Fruit fly (Drosophila melanogaster): ENCODE data around the gene CG31200.

Gene CG31200

DNA sequence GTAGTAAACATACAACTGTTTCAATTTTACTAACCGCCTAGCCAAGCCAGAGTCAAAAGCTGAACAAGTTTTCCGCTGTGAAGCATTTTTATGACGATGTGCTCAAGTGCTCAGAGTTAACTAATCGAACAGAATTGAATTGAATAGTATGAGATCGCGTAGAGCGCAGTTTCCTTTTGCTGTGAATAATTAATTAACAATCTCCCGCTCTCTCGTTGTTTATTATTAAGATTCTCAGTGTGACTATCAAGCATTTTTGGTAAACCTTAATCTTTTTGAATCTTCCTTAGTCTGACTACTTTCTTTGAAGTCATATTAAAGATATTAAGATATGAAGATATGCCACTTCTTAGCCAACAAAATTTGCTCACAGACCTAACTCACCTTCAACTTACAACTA lies at the start of gene CG31200:
Gene CG31200 (minus strand): TSS at position 101 of the 400 bp plus-strand sequence.
- TF ChIP-seq CG8478 (optimal IDR thresholded peaks at IDR 0.05) (no peak), EcR (GFP tag; optimal IDR thresholded peaks at IDR 0.05) (no peak), psq (optimal IDR thresholded peaks at IDR 0.05) (no peak), usp (GFP tag; optimal IDR thresholded peaks at IDR 0.05) (no peak), Dll (optimal IDR thresholded peaks at IDR 0.05) (no peak), pan (optimal IDR thresholded peaks at IDR 0.05) (no peak)

DNA sequence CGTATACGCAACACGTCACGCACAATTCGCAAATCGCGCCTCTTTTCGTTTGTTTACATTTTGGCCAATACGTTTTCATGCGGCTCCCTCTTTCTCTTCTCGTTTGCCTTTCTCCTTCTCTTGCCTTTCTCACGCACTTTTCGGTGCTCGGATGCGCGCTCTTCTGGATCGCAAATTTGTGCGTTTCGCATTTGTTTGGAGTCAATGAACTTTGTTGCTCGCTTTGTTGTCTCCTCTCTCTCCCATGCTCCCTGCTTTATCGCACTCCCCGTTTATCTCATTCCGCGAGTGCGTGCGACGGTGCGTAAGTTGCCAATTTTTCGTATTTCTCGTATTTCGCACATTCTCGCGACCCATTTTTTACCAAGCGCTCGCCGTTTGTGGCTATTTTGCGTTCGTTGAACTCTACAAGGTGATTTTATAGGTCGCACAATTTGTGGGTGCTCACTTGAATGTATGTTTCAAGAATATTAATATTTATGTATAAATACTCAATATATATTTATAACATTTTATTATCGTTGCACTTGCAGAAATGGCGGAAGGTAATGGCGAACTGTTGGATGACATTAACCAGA lies 46.2 kb upstream of the CG31200 start:
- TF ChIP-seq psq (optimal IDR thresholded peaks at IDR 0.05), result no peak
- peak; percentile 67 to 85 for TF ChIP-seq EcR (GFP tag; optimal IDR thresholded peaks at IDR 0.05)

DNA sequence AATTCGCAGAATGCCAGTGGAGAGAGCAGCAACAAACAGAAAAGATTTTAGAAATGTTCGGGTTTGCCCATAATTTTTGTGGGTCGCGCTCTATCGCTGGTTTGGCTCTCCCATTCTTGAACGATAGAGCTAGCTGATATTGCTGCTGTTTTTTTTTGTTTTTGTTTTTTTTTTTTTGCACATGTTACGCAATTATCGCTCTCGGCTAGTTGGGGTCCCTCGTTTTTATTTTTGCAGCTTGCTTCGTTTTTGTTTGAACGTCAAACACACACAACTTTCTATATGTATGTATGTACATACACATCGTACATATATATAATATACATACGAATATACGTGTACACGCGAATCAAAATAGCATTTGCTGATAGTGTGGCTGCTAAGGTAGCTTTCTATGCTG lies 45.3 kb upstream of the CG31200 start:
- TF ChIP-seq usp (GFP tag; optimal IDR thresholded peaks at IDR 0.05) (no peak), EcR (GFP tag; optimal IDR thresholded peaks at IDR 0.05) (no peak), Dll (optimal IDR thresholded peaks at IDR 0.05) (no peak), psq (optimal IDR thresholded peaks at IDR 0.05) (no peak), CG8478 (optimal IDR thresholded peaks at IDR 0.05) (no peak), pan (optimal IDR thresholded peaks at IDR 0.05) (no peak)

DNA sequence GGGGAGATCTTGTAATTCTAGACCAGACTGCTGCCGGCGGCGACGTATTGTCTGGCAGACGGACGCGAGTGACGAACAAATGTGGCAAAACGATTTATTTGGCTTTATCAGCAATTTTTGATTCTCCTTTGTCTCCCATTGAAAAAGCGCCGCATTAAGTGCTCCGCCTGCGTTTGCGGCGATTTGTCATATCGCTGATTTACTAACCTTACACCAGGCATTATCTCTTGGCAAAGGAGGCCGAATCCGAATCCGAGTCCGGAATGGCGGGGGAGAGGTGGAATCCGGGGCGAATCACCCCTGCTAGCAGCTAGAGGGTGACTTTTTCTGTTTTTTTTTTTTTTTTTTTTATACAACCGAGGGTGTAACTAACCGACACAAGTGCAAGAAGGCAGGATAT lies 43.4 kb upstream of the CG31200 start:
- TF ChIP-seq EcR (GFP tag; optimal IDR thresholded peaks at IDR 0.05) (no peak), Dll (optimal IDR thresholded peaks at IDR 0.05) (no peak), CG8478 (optimal IDR thresholded peaks at IDR 0.05) (no peak), psq (optimal IDR thresholded peaks at IDR 0.05) (no peak)

DNA sequence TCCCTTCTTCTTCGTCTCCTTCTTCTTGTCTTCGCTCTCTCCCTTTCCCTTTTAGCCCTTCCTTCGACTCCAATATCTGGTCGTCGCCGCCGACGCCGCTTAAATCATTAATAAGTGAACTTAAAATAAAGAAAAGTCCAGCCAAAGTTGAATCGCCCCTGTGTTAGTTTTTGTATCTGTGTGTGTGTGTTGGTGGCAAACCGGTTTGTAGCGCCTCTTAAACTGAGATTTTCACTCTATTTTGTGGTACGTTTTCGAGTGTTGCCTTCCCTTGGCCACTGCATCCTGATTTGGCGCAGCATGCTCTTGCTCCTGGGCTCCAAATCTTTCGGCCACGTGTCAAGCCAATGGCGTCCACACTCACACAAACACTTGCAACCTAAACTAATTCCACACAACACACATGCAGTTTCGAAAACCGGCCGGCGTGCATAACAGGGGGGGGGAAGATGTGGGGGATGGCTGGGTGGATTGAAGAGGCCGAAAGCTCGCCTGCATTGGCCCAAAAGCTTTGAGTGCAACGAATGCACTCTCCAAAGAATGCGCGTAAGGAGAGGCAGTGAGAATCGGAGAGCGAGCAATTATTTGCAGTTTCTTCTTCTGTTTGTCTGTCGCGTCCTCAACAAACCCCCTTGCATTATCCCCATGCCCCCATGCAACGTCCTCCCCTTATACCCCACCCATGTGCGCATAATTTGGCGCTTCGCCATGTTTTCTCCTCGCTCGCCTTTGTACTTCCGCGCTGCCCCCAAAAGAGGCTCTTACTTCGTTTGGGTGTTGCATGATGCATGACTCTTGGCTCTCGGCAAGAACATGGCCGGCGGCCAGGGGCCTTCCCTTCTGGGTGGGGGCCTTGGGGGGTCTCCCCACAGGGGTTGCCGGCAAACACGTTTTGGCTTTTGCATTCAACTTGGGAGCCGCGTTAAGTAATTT lies 39.6 kb upstream of the CG31200 start:
- TF ChIP-seq EcR (GFP tag; optimal IDR thresholded peaks at IDR 0.05) (peak in 1 of 2 experiments; percentile 17), pan (optimal IDR thresholded peaks at IDR 0.05) (no peak), Dll (optimal IDR thresholded peaks at IDR 0.05) (peak; percentile 85)

DNA sequence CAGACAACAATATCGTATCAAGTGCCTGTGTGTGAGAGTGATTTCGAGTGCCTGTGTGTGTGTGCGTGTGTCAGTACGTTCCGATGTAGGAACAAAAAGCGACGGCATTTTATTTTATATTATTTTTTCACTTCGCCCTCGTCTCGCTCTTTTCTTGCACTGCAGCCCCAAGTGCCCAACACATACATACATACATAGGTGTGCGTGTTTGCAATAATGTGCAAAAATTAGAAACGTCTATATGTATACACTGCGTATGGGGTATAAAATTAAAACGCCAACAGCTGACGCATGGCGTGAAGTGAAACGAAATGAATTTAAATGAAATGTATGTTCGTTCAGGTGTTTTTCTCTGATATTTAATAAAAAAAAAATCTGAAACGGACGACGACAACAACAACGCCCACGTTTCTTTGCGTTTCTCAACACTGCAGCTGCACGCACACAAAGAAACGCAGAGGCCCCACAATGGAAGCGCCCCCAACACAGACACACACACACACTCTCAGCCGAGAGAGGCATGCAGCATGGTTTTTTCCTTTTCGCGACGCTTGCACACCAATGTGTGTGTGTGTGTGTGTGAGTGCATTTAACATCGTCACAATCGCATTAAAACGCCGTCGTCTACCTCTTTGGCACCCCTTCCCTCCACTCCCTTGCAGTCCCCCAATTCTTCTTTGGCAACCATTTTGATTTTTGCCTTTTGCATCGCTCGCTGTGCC lies 38.7 kb upstream of the CG31200 start:
- no peak for TF ChIP-seq psq (optimal IDR thresholded peaks at IDR 0.05)
- no peak for TF ChIP-seq usp (GFP tag; optimal IDR thresholded peaks at IDR 0.05)
- peak; percentile 60 for TF ChIP-seq Dll (optimal IDR thresholded peaks at IDR 0.05)
- TF ChIP-seq pan (optimal IDR thresholded peaks at IDR 0.05), result no peak
- TF ChIP-seq CG8478 (optimal IDR thresholded peaks at IDR 0.05), result peak; percentile 70

DNA sequence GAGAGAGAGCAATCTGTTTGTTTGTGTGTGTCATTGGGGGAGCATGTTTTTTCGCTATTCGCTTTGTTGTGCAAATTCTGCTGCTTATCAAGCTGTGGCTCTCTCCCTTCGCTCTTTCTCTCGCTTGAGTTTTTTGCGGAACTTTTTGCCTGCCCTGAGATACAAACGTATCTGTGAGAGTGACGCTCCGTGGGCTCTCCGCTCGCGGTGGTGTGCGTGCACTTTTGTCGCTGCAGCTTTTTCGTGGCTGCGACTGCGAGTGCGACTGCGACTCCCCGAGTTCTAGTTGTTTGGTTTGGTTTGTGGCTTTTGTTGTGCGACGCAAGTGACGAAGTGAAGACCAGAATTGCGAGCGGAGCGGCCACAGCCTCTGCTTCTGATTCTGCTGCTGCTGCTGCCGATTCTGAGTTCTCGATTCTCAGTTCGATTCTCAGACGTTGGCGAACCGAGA lies 37.5 kb upstream of the CG31200 start:
- TF ChIP-seq CG8478 (optimal IDR thresholded peaks at IDR 0.05) (no peak), psq (optimal IDR thresholded peaks at IDR 0.05) (no peak), EcR (GFP tag; optimal IDR thresholded peaks at IDR 0.05) (no peak), Dll (optimal IDR thresholded peaks at IDR 0.05) (peak; percentile 99)

DNA sequence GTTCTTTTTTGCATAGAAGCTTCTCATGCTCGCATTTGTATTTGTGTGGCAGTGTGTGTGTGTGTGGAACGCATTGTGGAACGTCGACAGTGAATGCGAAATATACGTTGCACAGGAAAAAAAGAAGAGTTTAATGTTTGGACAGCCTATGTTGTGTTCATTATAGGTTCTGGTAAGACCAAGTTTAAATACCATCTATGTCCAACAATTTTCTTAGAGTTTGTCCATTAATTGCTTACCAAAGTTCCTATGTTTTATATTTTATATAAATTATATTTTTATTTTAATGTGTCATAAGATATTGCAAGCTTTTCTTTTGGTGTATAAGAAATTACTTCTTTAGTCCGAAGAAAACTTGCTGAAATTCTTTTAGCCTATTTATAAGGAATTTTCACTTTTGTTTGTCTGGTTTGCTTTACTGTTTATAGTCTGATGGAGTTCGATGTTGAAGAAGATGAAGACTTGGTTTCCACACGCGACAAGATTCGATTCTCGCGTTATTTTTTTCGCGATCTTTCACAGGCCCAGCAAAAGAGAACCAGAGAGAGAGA lies 37.0 kb upstream of the CG31200 start:
- no peak for TF ChIP-seq psq (optimal IDR thresholded peaks at IDR 0.05)
- no peak for TF ChIP-seq EcR (GFP tag; optimal IDR thresholded peaks at IDR 0.05)
- no peak for TF ChIP-seq usp (GFP tag; optimal IDR thresholded peaks at IDR 0.05)
- TF ChIP-seq CG8478 (optimal IDR thresholded peaks at IDR 0.05), result no peak
- no peak for TF ChIP-seq pan (optimal IDR thresholded peaks at IDR 0.05)
- no peak for TF ChIP-seq Dll (optimal IDR thresholded peaks at IDR 0.05)

DNA sequence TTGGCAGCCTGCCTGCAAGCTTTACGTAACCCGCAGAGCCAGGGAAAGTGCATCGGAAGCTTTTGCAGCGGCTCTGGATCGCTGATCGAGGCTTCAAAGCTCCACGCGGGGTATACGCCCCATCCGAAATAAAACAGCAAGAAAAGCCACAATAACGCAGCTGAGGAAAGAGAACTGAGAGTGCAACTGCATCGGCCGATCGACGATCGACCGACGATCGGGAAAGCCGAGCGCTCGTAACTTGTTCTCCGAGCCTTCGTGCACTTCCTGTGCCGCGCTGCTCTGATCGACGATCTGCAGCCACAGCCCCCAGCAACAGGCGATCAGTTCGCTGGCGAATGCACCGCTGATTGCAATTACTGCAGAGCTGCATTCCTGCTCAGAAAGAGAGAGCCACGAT lies 34.8 kb upstream of the CG31200 start:
- TF ChIP-seq EcR (GFP tag; optimal IDR thresholded peaks at IDR 0.05) (no peak), Dll (optimal IDR thresholded peaks at IDR 0.05) (peak; percentile 40), pan (optimal IDR thresholded peaks at IDR 0.05) (no peak), psq (optimal IDR thresholded peaks at IDR 0.05) (no peak), CG8478 (optimal IDR thresholded peaks at IDR 0.05) (no peak), usp (GFP tag; optimal IDR thresholded peaks at IDR 0.05) (no peak)

DNA sequence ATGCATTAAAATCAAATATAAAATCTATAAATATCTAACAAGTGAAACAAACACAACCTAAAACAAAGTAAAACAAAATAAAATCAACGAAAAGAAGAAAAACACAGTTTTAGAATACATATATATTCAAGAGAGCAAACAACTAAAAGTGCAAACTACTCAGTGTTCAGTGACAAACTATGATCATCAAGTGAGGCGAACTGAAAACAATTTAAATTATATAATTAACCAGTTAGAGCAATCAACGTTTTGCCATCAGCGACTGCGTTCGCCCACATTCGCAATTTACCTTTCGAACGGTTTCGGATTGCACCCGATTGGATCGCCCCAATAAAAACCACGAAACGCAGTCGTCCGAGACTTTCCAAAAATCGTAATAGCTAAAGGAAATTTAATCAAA lies 34.4 kb upstream of the CG31200 start:
- TF ChIP-seq EcR (GFP tag; optimal IDR thresholded peaks at IDR 0.05), result no peak

DNA sequence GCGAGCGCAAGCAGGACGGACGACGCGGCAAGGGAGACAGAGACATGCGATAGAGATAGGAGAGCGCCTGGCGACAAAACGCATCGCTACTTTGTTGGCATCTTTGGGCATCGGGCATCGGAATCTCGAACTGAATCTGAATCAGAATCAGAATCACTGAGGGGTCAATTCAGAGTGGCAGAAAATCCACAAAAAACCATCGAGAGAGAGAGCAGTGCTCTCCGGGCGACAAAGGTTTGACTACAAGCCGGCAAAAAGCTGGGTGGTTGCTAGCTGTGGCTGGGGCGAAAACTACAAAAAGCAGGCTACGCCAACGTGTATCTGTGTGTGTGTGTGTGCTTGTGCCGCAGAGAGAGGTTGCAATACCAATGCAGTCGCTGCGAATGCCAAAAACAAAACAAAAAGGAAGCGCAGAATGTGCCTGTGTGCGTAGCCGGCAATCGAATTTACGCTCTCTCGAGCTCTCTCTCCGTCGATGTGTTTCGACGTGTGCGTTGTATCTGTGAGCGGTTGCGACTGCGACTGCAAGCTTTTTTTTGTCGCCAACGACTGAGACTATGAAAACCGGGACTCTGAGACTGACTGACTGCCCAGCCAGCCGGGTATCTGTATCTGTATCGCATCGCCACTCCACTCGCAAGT lies 33.3 kb upstream of the CG31200 start:
- TF ChIP-seq psq (optimal IDR thresholded peaks at IDR 0.05) (no peak), EcR (GFP tag; optimal IDR thresholded peaks at IDR 0.05) (peak in 1 of 2 experiments; percentile 58), Dll (optimal IDR thresholded peaks at IDR 0.05) (peak; percentile 89), usp (GFP tag; optimal IDR thresholded peaks at IDR 0.05) (no peak), CG8478 (optimal IDR thresholded peaks at IDR 0.05) (peak; percentile 2), pan (optimal IDR thresholded peaks at IDR 0.05) (no peak)

DNA sequence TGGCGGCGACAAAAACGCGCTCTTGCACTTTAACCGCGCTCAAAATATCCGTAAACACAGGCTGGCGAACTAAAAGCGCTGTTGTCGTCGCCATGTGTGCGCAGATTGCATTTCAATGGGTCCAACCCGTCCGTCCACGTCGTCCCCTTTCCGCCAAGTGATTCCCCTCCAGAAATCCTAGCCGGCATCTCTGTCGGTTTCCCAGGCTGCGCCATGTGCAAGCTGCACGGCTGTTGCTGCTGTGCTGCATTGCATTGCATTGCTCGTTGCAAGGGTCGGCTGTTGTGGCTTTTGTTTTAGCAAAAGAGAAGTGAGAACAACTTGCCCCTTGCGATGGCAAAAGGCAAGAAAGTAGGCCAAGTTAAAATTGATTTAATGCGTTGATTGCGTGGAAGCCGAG lies 29.0 kb upstream of the CG31200 start:
- TF ChIP-seq usp (GFP tag; optimal IDR thresholded peaks at IDR 0.05) (no peak), EcR (GFP tag; optimal IDR thresholded peaks at IDR 0.05) (no peak), Dll (optimal IDR thresholded peaks at IDR 0.05) (no peak), CG8478 (optimal IDR thresholded peaks at IDR 0.05) (no peak), pan (optimal IDR thresholded peaks at IDR 0.05) (no peak), psq (optimal IDR thresholded peaks at IDR 0.05) (no peak)

All from whole organism.